Fruit fly (Drosophila melanogaster) whole organism, adult: ENCODE results near the gene f.

Experiments used
- CG11617 ChIP-seq: fragments of 200-800 bp; sonication (Bioruptor generic); optimal IDR thresholded peaks from 2 replicates; lab custom pipeline; 2017; ENCODE audit warnings: mild to moderate bottlenecking, missing biosample characterization, missing genetic modification reagents, missing genetic modification characterization
- CG12768 ChIP-seq: fragments of 200-800 bp; sonication (Bioruptor generic); optimal IDR thresholded peaks from 2 replicates; lab custom pipeline; 2017; ENCODE audit warnings: missing biosample characterization, missing genetic modification characterization, mild to moderate bottlenecking, moderate library complexity, missing genetic modification reagents
- CG14711 ChIP-seq: fragments of 200-800 bp; sonication (Bioruptor generic); optimal IDR thresholded peaks from 2 replicates; lab custom pipeline; 2018; ENCODE audit warnings: missing biosample characterization, mild to moderate bottlenecking, missing genetic modification characterization, moderate library complexity
- CG5204 ChIP-seq: fragments of 200-800 bp; sonication (Bioruptor generic); optimal IDR thresholded peaks from 2 replicates; lab custom pipeline; 2016; ENCODE audit warnings: missing biosample characterization, missing genetic modification characterization
- Clk ChIP-seq: fragments of 200-800 bp; sonication (Bioruptor generic); optimal IDR thresholded peaks from 2 replicates; lab custom pipeline; 2017; ENCODE audit warnings: missing biosample characterization, missing genetic modification characterization
- Mnt ChIP-seq: fragments of 200-800 bp; sonication (Bioruptor generic); optimal IDR thresholded peaks from 2 replicates; lab custom pipeline; 2016; ENCODE audit warnings: missing biosample characterization, mild to moderate bottlenecking, missing genetic modification characterization
- bab1 ChIP-seq: fragments of 200-800 bp; sonication (Bioruptor generic); optimal IDR thresholded peaks from 3 replicates; lab custom pipeline; 2019; ENCODE audit warnings: missing biosample characterization, mild to moderate bottlenecking, missing genetic modification characterization, moderate library complexity
- cic ChIP-seq: fragments of 200-800 bp; sonication (Bioruptor generic); optimal IDR thresholded peaks from 2 replicates; lab custom pipeline; 2017; ENCODE audit warnings: missing biosample characterization, mild to moderate bottlenecking, missing genetic modification characterization, moderate library complexity
- kay ChIP-seq: fragments of 200-800 bp; sonication (Bioruptor generic); peaks from one replicate; lab custom pipeline; 2016; ENCODE audit warnings: missing biosample characterization, missing genetic modification characterization, borderline replicate concordance
- ovo ChIP-seq: fragments of 200-800 bp; sonication (Bioruptor generic); optimal IDR thresholded peaks from 2 replicates; lab custom pipeline; 2016; ENCODE audit warnings: missing biosample characterization, missing genetic modification characterization
- pad ChIP-seq: fragments of 200-800 bp; sonication (Bioruptor generic); optimal IDR thresholded peaks from 3 replicates; lab custom pipeline; 2017; ENCODE audit warnings: missing biosample characterization, missing genetic modification characterization, mild to moderate bottlenecking, moderate library complexity, missing genetic modification reagents
- tj ChIP-seq: fragments of 200-800 bp; sonication (Bioruptor generic); optimal IDR thresholded peaks from 3 replicates; lab custom pipeline; 2017; ENCODE audit warnings: missing biosample characterization, mild to moderate bottlenecking, missing genetic modification characterization, moderate library complexity

DNA sequence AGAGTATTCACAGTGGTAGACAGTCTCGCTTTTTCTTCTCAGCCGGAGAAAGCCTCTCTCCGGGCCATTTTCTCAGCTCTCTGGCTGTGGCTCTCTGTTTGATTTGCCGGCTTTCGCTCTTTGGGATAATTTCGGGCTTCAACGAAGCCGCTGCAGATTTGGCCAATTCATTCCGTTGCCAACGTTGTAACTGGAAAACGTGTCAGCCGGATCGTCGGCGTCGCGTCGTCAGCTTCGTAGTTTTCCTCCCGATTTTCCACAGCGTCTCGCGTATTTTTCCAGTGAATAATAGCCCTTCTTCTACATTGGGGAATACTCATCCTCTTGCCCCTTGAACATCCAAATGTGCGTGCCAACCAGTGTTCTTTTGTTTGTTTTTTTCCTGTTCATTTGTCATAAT is at the start of gene f:
- TF ChIP-seq tj (GFP tag; lab: Kevin White, UChicago) (no peak), kay (no peak), CG12768 (GFP tag; lab: Kevin White, UChicago) (no peak), cic (no peak), Mnt (no peak), pad (no peak), CG11617 (no peak), CG5204 (GFP tag; lab: Kevin White, UChicago) (no peak), CG14711 (no peak), ovo (GFP tag; lab: Kevin White, UChicago) (no peak), Clk (no peak), bab1 (no peak)
